Worm (Caenorhabditis elegans): ENCODE results near the gene Y55F3BL.6.

DNA sequence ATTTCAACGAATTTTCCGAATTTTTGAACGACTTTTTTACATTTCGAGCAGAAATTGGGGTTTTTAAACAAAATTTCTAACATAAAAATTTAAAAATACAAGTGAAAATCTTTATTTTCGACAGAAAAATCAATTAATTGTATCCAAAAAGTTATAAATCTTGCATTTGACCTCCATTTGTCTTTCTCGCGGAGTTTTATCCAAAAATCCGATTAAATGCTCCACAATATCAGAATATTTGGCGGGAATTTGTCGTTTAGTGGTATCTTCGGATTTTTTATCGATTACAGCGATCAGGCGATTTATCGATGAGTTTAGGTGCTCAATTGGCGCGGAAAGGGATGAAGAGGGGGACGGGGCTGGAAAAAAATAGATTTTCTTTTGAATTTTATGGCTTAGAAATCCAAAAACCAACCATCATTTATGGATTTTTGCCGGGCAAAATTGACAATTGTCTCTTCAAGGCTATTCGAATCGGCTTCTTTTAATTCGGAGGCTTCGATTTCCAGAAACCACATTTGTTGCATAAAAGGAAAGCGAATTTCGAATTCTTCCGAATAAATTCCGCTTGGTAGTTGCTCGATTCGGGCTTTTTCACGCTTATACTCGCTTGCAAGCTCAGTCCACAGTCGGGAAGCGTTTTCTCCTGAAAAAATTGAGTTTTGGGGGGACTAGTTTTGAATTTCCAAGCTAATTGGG lies 23.5 kb upstream of the Y55F3BL.6 start:
- TF ChIP-seq nhr-237 (tag; optimal IDR thresholded peaks at IDR 0.05) (no peak), nhr-11 (tag; optimal IDR thresholded peaks at IDR 0.05) (no peak), nhr-77 (tag; optimal IDR thresholded peaks at IDR 0.05) (no peak), elt-3 (tag; optimal IDR thresholded peaks at IDR 0.05) (no peak), nhr-12 (tag; optimal IDR thresholded peaks at IDR 0.05) (no peak), nfya-1 (tag; optimal IDR thresholded peaks at IDR 0.05; ENCODE audit: insufficient read depth) (no peak), ztf-4 (tag; optimal IDR thresholded peaks at IDR 0.05) (no peak)
